Fruit fly (Drosophila melanogaster) whole organism, embryonic: ENCODE results near the gene hry.

Experiments used
- Atf3 ChIP-seq: fragments of 200-800 bp; sonication (Bioruptor generic); optimal IDR thresholded peaks from 3 replicates; lab custom pipeline; 2016; ENCODE audit warnings: missing biosample characterization, missing genetic modification characterization
- B-H2 ChIP-seq: fragments of 200-800 bp; sonication (Bioruptor generic); optimal IDR thresholded peaks from 2 replicates; lab custom pipeline; 2018; ENCODE audit warnings: missing biosample characterization, mild to moderate bottlenecking, missing genetic modification characterization
- Bteb2 ChIP-seq: fragments of 200-800 bp; sonication (Bioruptor generic); optimal IDR thresholded peaks from 2 replicates; lab custom pipeline; 2016; ENCODE audit warnings: missing biosample characterization, missing genetic modification characterization
- CG10147 ChIP-seq: fragments of 200-800 bp; sonication (Bioruptor generic); optimal IDR thresholded peaks from 2 replicates; lab custom pipeline; 2019; ENCODE audit warnings: missing biosample characterization, mild to moderate bottlenecking, missing genetic modification characterization, moderate library complexity
- CG10321 ChIP-seq: fragments of 200-800 bp; sonication (Bioruptor generic); IDR thresholded peaks from 2 replicates; pipeline ENCODE4 v1.3.6; 2022; ENCODE audit warnings: missing biosample characterization, missing genetic modification characterization
- CG10979 ChIP-seq: fragments of 200-800 bp; sonication (Bioruptor generic); optimal IDR thresholded peaks from 2 replicates; lab custom pipeline; 2018; ENCODE audit warnings: missing biosample characterization, mild to moderate bottlenecking, missing genetic modification characterization, moderate library complexity
- CG11695 ChIP-seq: fragments of 200-800 bp; sonication (Bioruptor generic); IDR thresholded peaks from 3 replicates; pipeline ENCODE4 v1.3.6; 2022; ENCODE audit warnings: missing biosample characterization, missing genetic modification characterization
- CG17361 ChIP-seq: fragments of 200-800 bp; sonication (Bioruptor generic); IDR thresholded peaks from 3 replicates; pipeline ENCODE4 v1.3.6; 2022; ENCODE audit warnings: missing biosample characterization, missing genetic modification characterization
- CG17829 ChIP-seq: fragments of 200-800 bp; optimal IDR thresholded peaks from 2 replicates; lab custom pipeline; 2019; ENCODE audit warnings: missing biosample characterization, mild to moderate bottlenecking, missing genetic modification characterization, moderate library complexity
- CG1792 ChIP-seq: fragments of 200-800 bp; sonication (Bioruptor generic); optimal IDR thresholded peaks from 2 replicates; lab custom pipeline; 2016; ENCODE audit warnings: missing biosample characterization, missing genetic modification characterization
- CG31388 ChIP-seq: fragments of 200-800 bp; sonication (Bioruptor generic); optimal IDR thresholded peaks from 2 replicates; lab custom pipeline; 2016; ENCODE audit warnings: missing biosample characterization, missing genetic modification characterization
- CG3847 ChIP-seq: fragments of 200-800 bp; sonication (Bioruptor generic); IDR thresholded peaks from 2 replicates; pipeline ENCODE4 v1.3.6; 2022; ENCODE audit warnings: missing biosample characterization, missing genetic modification characterization
- CG4328 ChIP-seq: fragments of 200-800 bp; sonication (Bioruptor generic); optimal IDR thresholded peaks from 3 replicates; lab custom pipeline; 2017; ENCODE audit warnings: missing biosample characterization, missing genetic modification reagents, missing genetic modification characterization
- CG4617 ChIP-seq: fragments of 200-800 bp; sonication (Bioruptor generic); optimal IDR thresholded peaks from 3 replicates; lab custom pipeline; 2016; ENCODE audit warnings: missing biosample characterization, missing genetic modification characterization, borderline replicate concordance
- CG7963 ChIP-seq: fragments of 200-800 bp; sonication (Bioruptor generic); IDR thresholded peaks from 3 replicates; pipeline ENCODE4 v1.3.6; 2022; ENCODE audit warnings: missing biosample characterization, missing genetic modification characterization; ENCODE audit not compliant: partially characterized antibody
- CG8290 ChIP-seq, 3 experiments: fragments of 200-800 bp; sonication (Bioruptor generic); optimal IDR thresholded peaks; 2 replicates each; lab custom pipeline; 2016 to 2019; ENCODE audit warnings: missing biosample characterization in 3 of 3, missing genetic modification characterization in 3 of 3, mild to moderate bottlenecking in 2 of 3, moderate library complexity in 1 of 3
- CG8478 ChIP-seq: fragments of >200 bp; optimal IDR thresholded peaks from 2 replicates; lab custom pipeline; 2018
- Fer3 ChIP-seq: fragments of 200-800 bp; sonication (Bioruptor generic); optimal IDR thresholded peaks from 2 replicates; lab custom pipeline; 2018; ENCODE audit warnings: missing biosample characterization, mild to moderate bottlenecking, missing genetic modification characterization, moderate library complexity
- H2.0 ChIP-seq: fragments of 200-800 bp; sonication (Bioruptor generic); IDR thresholded peaks from 2 replicates; pipeline ENCODE4 v1.3.6; 2022; ENCODE audit warnings: missing biosample characterization, missing genetic modification characterization
- HHEX ChIP-seq: fragments of 200-800 bp; sonication (Bioruptor generic); optimal IDR thresholded peaks from 3 replicates; lab custom pipeline; 2017; ENCODE audit warnings: missing biosample characterization, mild to moderate bottlenecking, missing genetic modification characterization, missing genetic modification reagents
- Hr39 ChIP-seq: fragments of >200 bp; optimal IDR thresholded peaks from 2 replicates; lab custom pipeline; 2017
- NK7.1 ChIP-seq: fragments of 200-800 bp; sonication (Bioruptor generic); optimal IDR thresholded peaks from 3 replicates; lab custom pipeline; 2016; ENCODE audit warnings: missing biosample characterization, missing genetic modification characterization
- Oaz ChIP-seq: fragments of 200-800 bp; sonication (Bioruptor generic); IDR thresholded peaks from 2 replicates; pipeline ENCODE4 v1.3.6; 2022; ENCODE audit warnings: missing biosample characterization, missing genetic modification characterization
- Pdp1 ChIP-seq, 2 experiments: fragments of 200-800 bp; sonication (Bioruptor generic); optimal IDR thresholded peaks; 3 replicates each; lab custom pipeline; 2016; ENCODE audit warnings: missing biosample characterization in 2 of 2, missing genetic modification characterization in 2 of 2, mild to moderate bottlenecking in 1 of 2, moderate library complexity in 1 of 2
- Sox100B ChIP-seq: fragments of 200-800 bp; sonication (Bioruptor generic); optimal IDR thresholded peaks from 3 replicates; lab custom pipeline; 2018; ENCODE audit warnings: missing biosample characterization, mild to moderate bottlenecking, missing genetic modification characterization
- Trl ChIP-seq, 3 experiments: fragments of >200 bp in 2 of 3; fragments of 200-800 bp in 1 of 3; sonication (Bioruptor generic) in 1 of 3; optimal IDR thresholded peaks; 2 replicates in 1 of 3; 3 replicates in 2 of 3; lab custom pipeline; 2016 to 2017; ENCODE audit warnings: missing biosample characterization in 1 of 3, missing genetic modification characterization in 1 of 3
- Xrp1 ChIP-seq: fragments of 200-800 bp; sonication (Bioruptor generic); IDR thresholded peaks from 2 replicates; pipeline ENCODE4 v1.3.6; 2022; ENCODE audit warnings: missing biosample characterization, missing genetic modification characterization
- ab ChIP-seq: fragments of 200-800 bp; sonication (Bioruptor generic); optimal IDR thresholded peaks from 2 replicates; lab custom pipeline; 2016; ENCODE audit warnings: missing biosample characterization, missing genetic modification characterization
- ato ChIP-seq: fragments of 200-800 bp; sonication (Bioruptor generic); IDR thresholded peaks from 2 replicates; pipeline ENCODE4 v1.3.6; 2022; ENCODE audit warnings: missing biosample characterization, missing genetic modification characterization; ENCODE audit not compliant: partially characterized antibody
- br ChIP-seq: fragments of >200 bp; optimal IDR thresholded peaks from 2 replicates; lab custom pipeline; 2017
- btn ChIP-seq: fragments of 200-800 bp; sonication (Bioruptor generic); optimal IDR thresholded peaks from 2 replicates; lab custom pipeline; 2016; ENCODE audit warnings: missing biosample characterization, missing genetic modification characterization
- cato ChIP-seq: fragments of 200-800 bp; sonication (Bioruptor generic); optimal IDR thresholded peaks from 2 replicates; lab custom pipeline; 2016; ENCODE audit warnings: missing biosample characterization, missing genetic modification characterization, borderline replicate concordance
- cg ChIP-seq: fragments of 200-800 bp; sonication (Bioruptor generic); optimal IDR thresholded peaks from 3 replicates; lab custom pipeline; 2019; ENCODE audit warnings: missing biosample characterization, mild to moderate bottlenecking, missing genetic modification characterization, moderate library complexity
- chn ChIP-seq: fragments of 200-800 bp; sonication (Bioruptor generic); optimal IDR thresholded peaks from 2 replicates; lab custom pipeline; 2016; ENCODE audit warnings: missing biosample characterization, missing genetic modification characterization
- corto ChIP-seq: fragments of 200-800 bp; sonication (Bioruptor generic); optimal IDR thresholded peaks from 2 replicates; lab custom pipeline; 2016; ENCODE audit warnings: missing biosample characterization, mild to moderate bottlenecking, missing genetic modification characterization, moderate library complexity
- croc ChIP-seq: fragments of 200-800 bp; sonication (Bioruptor generic); conservative IDR thresholded peaks from 3 replicates; pipeline ENCODE4 v1.3.6; 2022; ENCODE audit warnings: missing biosample characterization, missing genetic modification characterization
- crp ChIP-seq, 2 experiments: fragments of 200-800 bp; sonication (Bioruptor generic); optimal IDR thresholded peaks; 2 replicates in 1 of 2; 3 replicates in 1 of 2; lab custom pipeline; 2017; ENCODE audit warnings: missing biosample characterization in 2 of 2, missing genetic modification characterization in 2 of 2, mild to moderate bottlenecking in 1 of 2, moderate library complexity in 1 of 2
- en ChIP-seq: fragments of 200-800 bp; sonication (Bioruptor generic); optimal IDR thresholded peaks from 2 replicates; lab custom pipeline; 2016; ENCODE audit warnings: missing biosample characterization, missing genetic modification characterization
- grn ChIP-seq: fragments of 200-800 bp; sonication (Bioruptor generic); optimal IDR thresholded peaks from 3 replicates; lab custom pipeline; 2017; ENCODE audit warnings: missing biosample characterization, missing genetic modification characterization
- inv ChIP-seq: fragments of 200-800 bp; sonication (Bioruptor generic); IDR thresholded peaks from 2 replicates; pipeline ENCODE4 v1.3.6; 2022; ENCODE audit warnings: missing biosample characterization, missing genetic modification characterization; ENCODE audit not compliant: partially characterized antibody
- ken ChIP-seq: fragments of 200-800 bp; sonication (Bioruptor generic); IDR thresholded peaks from 3 replicates; pipeline ENCODE4 v1.3.6; 2022; ENCODE audit warnings: missing biosample characterization, missing genetic modification characterization
- org-1 ChIP-seq: fragments of 200-800 bp; sonication (Bioruptor generic); optimal IDR thresholded peaks from 2 replicates; lab custom pipeline; 2017; ENCODE audit warnings: missing biosample characterization, missing genetic modification characterization
- pnt ChIP-seq: fragments of 200-800 bp; sonication (Bioruptor generic); optimal IDR thresholded peaks from 3 replicates; lab custom pipeline; 2016; ENCODE audit warnings: missing biosample characterization, missing genetic modification characterization
- psq ChIP-seq: fragments of 200-800 bp; sonication (Bioruptor generic); optimal IDR thresholded peaks from 2 replicates; lab custom pipeline; 2017; ENCODE audit warnings: missing biosample characterization, missing genetic modification characterization
- ranshi ChIP-seq: fragments of 200-800 bp; sonication (Bioruptor generic); IDR thresholded peaks from 2 replicates; pipeline ENCODE4 v1.3.6; 2022; ENCODE audit warnings: missing biosample characterization, missing genetic modification characterization
- ro ChIP-seq: fragments of 200-800 bp; sonication (Bioruptor generic); IDR thresholded peaks from 2 replicates; pipeline ENCODE4 v1.3.6; 2022; ENCODE audit warnings: missing biosample characterization, missing genetic modification characterization
- slbo ChIP-seq: fragments of 200-800 bp; sonication (Bioruptor generic); IDR thresholded peaks from 2 replicates; pipeline ENCODE4 v1.3.6; 2022; ENCODE audit warnings: missing biosample characterization, missing genetic modification characterization
- sug ChIP-seq: fragments of 200-800 bp; optimal IDR thresholded peaks from 2 replicates; lab custom pipeline; 2019; ENCODE audit warnings: missing biosample characterization, mild to moderate bottlenecking, missing genetic modification characterization, moderate library complexity
- tup ChIP-seq: fragments of 200-800 bp; sonication (Bioruptor generic); optimal IDR thresholded peaks from 2 replicates; lab custom pipeline; 2016; ENCODE audit warnings: missing biosample characterization, mild to moderate bottlenecking, missing genetic modification characterization, moderate library complexity
- vvl ChIP-seq: fragments of 200-800 bp; sonication (Bioruptor generic); IDR thresholded peaks from 2 replicates; pipeline ENCODE4 v1.3.6; 2022; ENCODE audit warnings: missing biosample characterization, missing genetic modification characterization

The hry gene

DNA sequence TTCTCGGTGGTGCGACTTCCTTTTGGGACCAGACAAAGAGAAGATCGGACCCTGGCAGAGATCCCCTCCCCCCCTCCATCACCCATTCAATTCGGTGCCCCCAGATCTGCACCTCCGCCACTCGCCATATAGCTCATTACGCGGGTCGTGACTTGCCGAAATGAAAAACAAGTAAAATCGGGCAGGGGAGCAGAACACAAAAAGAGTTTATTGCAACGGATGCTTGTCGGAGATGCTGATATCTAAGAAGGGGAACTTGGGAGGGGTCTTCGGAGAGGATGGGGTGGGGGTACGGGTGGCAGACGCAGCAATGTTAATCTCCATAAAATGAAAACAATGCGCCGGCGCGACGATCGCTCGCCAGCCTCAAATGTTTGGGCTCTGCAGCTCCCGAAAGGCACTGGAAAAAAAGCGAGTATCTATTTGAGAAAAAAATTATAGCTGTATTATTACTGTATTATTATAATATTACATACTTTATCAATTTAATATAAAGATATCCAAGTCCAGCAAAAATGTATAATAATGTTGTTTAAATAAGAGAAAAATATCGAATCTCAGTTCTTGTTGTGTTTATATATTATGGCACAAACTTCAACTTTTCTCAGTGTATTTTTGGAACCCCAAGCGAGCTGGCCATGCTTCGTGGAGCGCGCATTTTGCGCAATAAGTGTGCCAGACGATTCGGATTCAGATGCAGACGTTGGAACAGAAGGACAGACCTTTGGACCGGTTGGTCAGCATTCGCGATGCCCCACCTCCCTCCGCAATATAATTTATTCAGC lies 7.6 kb upstream of the hry start (continued):
- TF ChIP-seq pnt (no peak), corto (GFP tag; lab: Kevin White, UChicago) (peak; percentile 85), CG10979 (tag; lab: Kevin White, UChicago) (peak; percentile 72), grn (GFP tag; lab: Kevin White, UChicago) (no peak), psq (GFP tag; lab: Kevin White, UChicago) (no peak), Hr39 (lab: Kevin White, UChicago) (no peak), inv (GFP tag; lab: Robert Waterston, UW) (no peak), chn (GFP tag; lab: Kevin White, UChicago) (no peak), slbo (GFP tag; lab: Robert Waterston, UW) (no peak), CG8290 (GFP tag; optimal IDR thresholded peaks at IDR 0.05; lab: Kevin White, UChicago) (no peak), CG8290 (tag; optimal IDR thresholded peaks at IDR 0.05; lab: Kevin White, UChicago) (no peak), CG1792 (GFP tag; lab: Kevin White, UChicago) (no peak), sug (tag; lab: Kevin White, UChicago) (no peak), org-1 (GFP tag; lab: Kevin White, UChicago) (peak; percentile 1), NK7.1 (GFP tag; lab: Kevin White, UChicago) (no peak), croc (GFP tag; lab: Robert Waterston, UW) (0 out of 3 replicates have a peak, but pooled peaks have one; percentile 29), ab (GFP tag; lab: Kevin White, UChicago) (no peak), cato (no peak), CG4328 (GFP tag; lab: Kevin White, UChicago) (no peak), Trl (optimal IDR thresholded peaks at IDR 0.05; lab: Kevin White, UChicago) (no peak), Trl (GFP tag; optimal IDR thresholded peaks at IDR 0.05; lab: Kevin White, UChicago) (no peak), Bteb2 (no peak), Oaz (no peak), CG8478 (lab: Kevin White, UChicago) (no peak), CG10147 (GFP tag; lab: Kevin White, UChicago) (no peak), H2.0 (no peak), tup (GFP tag; lab: Kevin White, UChicago) (no peak), crp (GFP tag; optimal IDR thresholded peaks at IDR 0.05; lab: Kevin White, UChicago) (no peak), btn (GFP tag; lab: Kevin White, UChicago) (no peak), Xrp1 (GFP tag; lab: Robert Waterston, UW) (peak; percentile 75), br (lab: Kevin White, UChicago) (no peak), ato (GFP tag; lab: Robert Waterston, UW) (no peak), CG17829 (tag; lab: Kevin White, UChicago) (peak; percentile 71), CG10321 (GFP tag; lab: Robert Waterston, UW) (no peak), Sox100B (GFP tag; lab: Kevin White, UChicago) (peak; percentile 43), Fer3 (tag; lab: Kevin White, UChicago) (no peak), HHEX (GFP tag; lab: Kevin White, UChicago) (no peak), cg (GFP tag; lab: Kevin White, UChicago) (no peak), CG7963 (GFP tag; lab: Robert Waterston, UW) (no peak), ranshi (GFP tag; lab: Robert Waterston, UW) (no peak), CG3847 (GFP tag; lab: Robert Waterston, UW) (no peak), CG31388 (no peak), ken (GFP tag; lab: Robert Waterston, UW) (no peak), vvl (peak; percentile 69; the same call in 1 of the 2 replicates), ro (GFP tag; lab: Robert Waterston, UW) (no peak), en (GFP tag; lab: Kevin White, UChicago) (no peak), CG17361 (GFP tag; lab: Robert Waterston, UW) (peak; percentile 56; the same call in 2 of the 3 replicates), CG4617 (GFP tag; lab: Kevin White, UChicago) (no peak), B-H2 (GFP tag; lab: Kevin White, UChicago) (no peak), Atf3 (GFP tag; lab: Kevin White, UChicago) (no peak), CG11695 (peak; percentile 47; the same call in 1 of the 3 replicates), Pdp1 (GFP tag; optimal IDR thresholded peaks at IDR 0.05; lab: Kevin White, UChicago) (no peak)
